Worm (Caenorhabditis elegans): ENCODE data around the gene rps-0.

The rps-0 gene

ce11 chrIII:4763509-4763908 lies 9.7 kb upstream of the rps-0 start, which contains the start of gene B0393.4:
B0393.4 (minus strand) TSS chrIII:4763609.
- no peak for TF ChIP-seq ceh-9 (tag; optimal IDR thresholded peaks at IDR 0.05)
- no peak for TF ChIP-seq ceh-2 (tag; optimal IDR thresholded peaks at IDR 0.05)
- no peak for TF ChIP-seq ceh-34 (tag; optimal IDR thresholded peaks at IDR 0.05)
- TF ChIP-seq ceh-30 (tag; optimal IDR thresholded peaks at IDR 0.05), result no peak
- no peak for TF ChIP-seq npax-4 (tag; optimal IDR thresholded peaks at IDR 0.05)
- no peak for TF ChIP-seq pha-4 (tag; optimal IDR thresholded peaks at IDR 0.05)
- no peak for TF ChIP-seq odd-2 (tag; optimal IDR thresholded peaks at IDR 0.05)
- no peak for TF ChIP-seq Y22D7AL.16 (tag; optimal IDR thresholded peaks at IDR 0.05)

DNA sequence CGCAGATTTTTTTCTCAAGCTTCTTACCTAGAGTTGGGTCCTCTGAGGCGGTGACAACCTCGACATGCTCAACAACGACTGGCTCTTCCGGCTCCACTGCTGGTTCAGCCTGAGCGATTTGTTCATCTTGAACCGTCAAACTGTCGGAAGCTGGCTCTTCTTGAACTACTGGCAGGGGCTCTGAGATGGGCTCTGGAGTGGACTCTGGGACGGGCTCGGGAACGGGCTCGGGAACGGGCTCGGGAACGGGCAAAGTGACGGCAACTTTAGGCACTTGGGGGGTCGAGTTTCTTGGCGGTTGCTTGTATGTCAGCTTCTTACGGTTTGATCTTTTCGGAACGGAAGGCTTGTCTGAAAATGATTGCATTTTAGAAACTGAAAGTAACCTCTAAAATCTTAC lies 9.0 kb upstream of the rps-0 start:
- TF ChIP-seq mec-3 (tag; optimal IDR thresholded peaks at IDR 0.05; ENCODE audit: borderline replicate concordance) (peak; percentile 20), syd-9 (tag; optimal IDR thresholded peaks at IDR 0.05) (no peak)

DNA sequence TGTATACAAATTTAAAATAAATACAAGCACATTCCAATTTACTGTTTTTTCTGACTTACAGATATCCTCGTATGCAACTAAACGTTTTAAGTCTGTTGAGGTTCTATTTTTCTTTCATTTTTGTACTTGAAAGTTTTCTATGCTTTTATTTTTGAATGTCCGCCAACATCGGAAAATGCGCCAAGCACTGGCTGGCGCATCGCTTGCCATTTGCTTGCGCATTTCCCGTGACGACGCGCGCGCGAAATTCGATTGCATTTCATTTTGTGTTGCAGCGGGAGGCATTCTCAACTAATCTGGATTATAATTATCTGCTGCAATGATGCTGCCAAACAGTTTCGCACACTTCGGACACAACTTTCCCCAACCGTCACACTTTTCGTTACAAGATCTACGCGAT lies 3.1 kb upstream of the rps-0 start, which contains the start of gene fbxl-2:
fbxl-2 (plus strand) TSS at position 278 of the 400 bp plus-strand sequence.
- TF ChIP-seq sdc-2 (tag; optimal IDR thresholded peaks at IDR 0.05) (peak; percentile 61), ceh-14 (tag; optimal IDR thresholded peaks at IDR 0.05) (peak; percentile 89), dmd-4 (tag; optimal IDR thresholded peaks at IDR 0.05; ENCODE audit: borderline replicate concordance) (peak; percentile 44), che-1 (tag; optimal IDR thresholded peaks at IDR 0.05) (peak; percentile 48), fkh-6 (tag; optimal IDR thresholded peaks at IDR 0.05) (peak; percentile 40), mec-3 (tag; optimal IDR thresholded peaks at IDR 0.05; ENCODE audit: borderline replicate concordance) (no peak), pax-1 (tag; optimal IDR thresholded peaks at IDR 0.05) (no peak), eyg-1 (tag; optimal IDR thresholded peaks at IDR 0.05) (no peak), tbx-7 (tag; optimal IDR thresholded peaks at IDR 0.05) (peak; percentile 20), hlh-8 (tag; optimal IDR thresholded peaks at IDR 0.05) (peak; percentile 44), ceh-6 (GFP tag; optimal IDR thresholded peaks at IDR 0.05) (peak; percentile 71), pag-3 (tag; optimal IDR thresholded peaks at IDR 0.05; ENCODE audit: borderline replicate concordance) (no peak), pat-9 (tag; optimal IDR thresholded peaks at IDR 0.05) (peak; percentile 64), ceh-31 (tag; optimal IDR thresholded peaks at IDR 0.05) (peak; percentile 88), syd-9 (tag; optimal IDR thresholded peaks at IDR 0.05) (peak; percentile 63), fax-1 (tag; optimal IDR thresholded peaks at IDR 0.05) (peak; percentile 16), ets-4 (tag; optimal IDR thresholded peaks at IDR 0.05) (peak; percentile 95), elt-2 (tag; optimal IDR thresholded peaks at IDR 0.05) (peak; percentile 88), odd-2 (tag; optimal IDR thresholded peaks at IDR 0.05) (no peak), nfya-1 (tag; optimal IDR thresholded peaks at IDR 0.05) (peak; percentile 90), madf-2 (tag; optimal IDR thresholded peaks at IDR 0.05) (peak; percentile 53), ceh-19 (GFP tag; optimal IDR thresholded peaks at IDR 0.05) (peak; percentile 17), unc-42 (tag; optimal IDR thresholded peaks at IDR 0.05) (peak; percentile 91), sox-4 (tag; optimal IDR thresholded peaks at IDR 0.05) (peak; percentile 57), ceh-34 (tag; optimal IDR thresholded peaks at IDR 0.05) (peak; percentile 90), Y22D7AL.16 (tag; optimal IDR thresholded peaks at IDR 0.05) (no peak), pros-1 (tag; optimal IDR thresholded peaks at IDR 0.05) (peak; percentile 36), K02D7.2 (tag; optimal IDR thresholded peaks at IDR 0.05) (no peak), dve-1 (tag; optimal IDR thresholded peaks at IDR 0.05) (peak; percentile 89), pha-2 (tag; optimal IDR thresholded peaks at IDR 0.05) (peak; percentile 72), K09A11.1 (tag; optimal IDR thresholded peaks at IDR 0.05; ENCODE audit: insufficient read depth) (no peak), ama-1 (optimal IDR thresholded peaks at IDR 0.05) (peak; percentile 36), nhr-232 (tag; optimal IDR thresholded peaks at IDR 0.05) (peak; percentile 21), ceh-48 (tag; optimal IDR thresholded peaks at IDR 0.05) (peak; percentile 54), ceh-45 (GFP tag; IDR thresholded peaks at IDR 0.05) (no peak), rnt-1 (tag; optimal IDR thresholded peaks at IDR 0.05) (peak; percentile 68), C08G9.2 (tag; optimal IDR thresholded peaks at IDR 0.05) (peak; percentile 36), ceh-24 (tag; optimal IDR thresholded peaks at IDR 0.05) (peak; percentile 32), F13H6.1 (tag; optimal IDR thresholded peaks at IDR 0.05) (peak; percentile 53), ceh-9 (tag; optimal IDR thresholded peaks at IDR 0.05) (no peak), pqm-1 (tag; optimal IDR thresholded peaks at IDR 0.05) (peak; percentile 9), unc-3 (GFP tag; conservative IDR thresholded peaks at IDR 0.05) (peak; percentile 70), unc-3 (tag; optimal IDR thresholded peaks at IDR 0.05) (peak; percentile 49), unc-86 (tag; optimal IDR thresholded peaks at IDR 0.05) (peak; percentile 76)
